Fruit fly (Drosophila melanogaster) whole organism, prepupa: ENCODE results near the gene bor.
A peak's percentile ranks its signal among the peaks of the same experiment; 100 is the strongest.

Source experiments
- Blimp-1 ChIP-seq: fragments of 200-800 bp; sonication (Bioruptor generic); optimal IDR thresholded peaks from 3 replicates; lab custom pipeline; 2017; ENCODE audit warnings: missing biosample characterization, missing genetic modification characterization, mild to moderate bottlenecking, moderate library complexity, missing genetic modification reagents
- CG10631 ChIP-seq: fragments of 200-800 bp; sonication (Bioruptor generic); optimal IDR thresholded peaks from 2 replicates; lab custom pipeline; 2016; ENCODE audit warnings: missing biosample characterization, missing genetic modification characterization
- CG10669 ChIP-seq: fragments of 200-800 bp; sonication (Bioruptor generic); optimal IDR thresholded peaks from 3 replicates; lab custom pipeline; 2018; ENCODE audit warnings: missing biosample characterization, mild to moderate bottlenecking, missing genetic modification characterization, moderate library complexity
- CG11762 ChIP-seq: fragments of 200-800 bp; sonication (Bioruptor generic); optimal IDR thresholded peaks from 3 replicates; lab custom pipeline; 2016; ENCODE audit warnings: missing biosample characterization, missing genetic modification characterization; ENCODE audit not compliant: insufficient read depth
- CG15336 ChIP-seq: fragments of 200-800 bp; sonication (Bioruptor generic); IDR thresholded peaks from 2 replicates; pipeline ENCODE4 v1.3.6; 2022; ENCODE audit warnings: missing biosample characterization, missing genetic modification characterization
- CG1621 ChIP-seq: fragments of 200-800 bp; sonication (Bioruptor generic); optimal IDR thresholded peaks from 3 replicates; lab custom pipeline; 2018; ENCODE audit warnings: missing biosample characterization, mild to moderate bottlenecking, missing genetic modification characterization
- CG31627 ChIP-seq: fragments of 200-800 bp; sonication (Bioruptor generic); optimal IDR thresholded peaks from 3 replicates; lab custom pipeline; 2016; ENCODE audit warnings: missing biosample characterization, missing genetic modification characterization
- CG32006 ChIP-seq: fragments of 200-800 bp; sonication (Bioruptor generic); optimal IDR thresholded peaks from 3 replicates; lab custom pipeline; 2017; ENCODE audit warnings: missing biosample characterization, mild to moderate bottlenecking, missing genetic modification characterization
- CG34406 ChIP-seq: fragments of 200-800 bp; sonication (Bioruptor generic); optimal IDR thresholded peaks from 3 replicates; lab custom pipeline; 2016; ENCODE audit warnings: missing biosample characterization, missing genetic modification characterization
- CG3919 ChIP-seq: fragments of 200-800 bp; sonication (Bioruptor generic); optimal IDR thresholded peaks from 3 replicates; lab custom pipeline; 2016; ENCODE audit warnings: missing biosample characterization, missing genetic modification characterization
- CG4318 ChIP-seq: fragments of 200-800 bp; sonication (Bioruptor generic); optimal IDR thresholded peaks from 3 replicates; lab custom pipeline; 2017; ENCODE audit warnings: missing biosample characterization, mild to moderate bottlenecking, missing genetic modification characterization
- CG6163 ChIP-seq: fragments of 200-800 bp; sonication (Bioruptor generic); IDR thresholded peaks from 3 replicates; pipeline ENCODE4 v1.3.6; 2022; ENCODE audit warnings: missing biosample characterization, missing genetic modification characterization
- CG6276 ChIP-seq: fragments of 200-800 bp; sonication (Bioruptor generic); optimal IDR thresholded peaks from 2 replicates; lab custom pipeline; 2017; ENCODE audit warnings: missing biosample characterization, mild to moderate bottlenecking, missing genetic modification characterization
- CG6792 ChIP-seq: fragments of 200-800 bp; sonication (Bioruptor generic); optimal IDR thresholded peaks from 3 replicates; lab custom pipeline; 2016; ENCODE audit warnings: missing biosample characterization, missing genetic modification characterization
- CG6808 ChIP-seq: fragments of 200-800 bp; sonication (Bioruptor generic); optimal IDR thresholded peaks from 3 replicates; lab custom pipeline; 2017; ENCODE audit warnings: missing biosample characterization, missing genetic modification characterization, mild to moderate bottlenecking, moderate library complexity, missing genetic modification reagents
- CG7368 ChIP-seq: fragments of 200-800 bp; sonication (Bioruptor generic); optimal IDR thresholded peaks from 3 replicates; lab custom pipeline; 2016; ENCODE audit warnings: missing biosample characterization, missing genetic modification characterization
- CG8319 ChIP-seq: fragments of 200-800 bp; sonication (Bioruptor generic); optimal IDR thresholded peaks from 3 replicates; lab custom pipeline; 2016; ENCODE audit warnings: missing biosample characterization, missing genetic modification characterization
- CG8632 ChIP-seq: fragments of 200-800 bp; sonication (Bioruptor generic); optimal IDR thresholded peaks from 3 replicates; lab custom pipeline; 2016; ENCODE audit warnings: missing biosample characterization, missing genetic modification characterization
- Eip75B ChIP-seq: fragments of 200-800 bp; sonication (Bioruptor generic); optimal IDR thresholded peaks from 3 replicates; lab custom pipeline; 2016; ENCODE audit warnings: missing biosample characterization, missing genetic modification characterization
- Eip78C ChIP-seq: fragments of 200-800 bp; sonication (Bioruptor generic); peaks from one replicate; lab custom pipeline; 2016; ENCODE audit warnings: missing biosample characterization, missing genetic modification characterization
- Eip93F ChIP-seq: fragments of 200-800 bp; sonication (Bioruptor generic); optimal IDR thresholded peaks from 2 replicates; lab custom pipeline; 2016; ENCODE audit warnings: missing biosample characterization, mild to moderate bottlenecking, missing genetic modification characterization
- Ets21C ChIP-seq: fragments of 200-800 bp; sonication (Bioruptor generic); optimal IDR thresholded peaks from 3 replicates; lab custom pipeline; 2016; ENCODE audit warnings: missing biosample characterization, missing genetic modification characterization
- Ets96B ChIP-seq: fragments of 200-800 bp; optimal IDR thresholded peaks from 2 replicates; lab custom pipeline; 2019; ENCODE audit warnings: missing biosample characterization, mild to moderate bottlenecking, missing genetic modification characterization, moderate library complexity
- Hr38 ChIP-seq: sonication (Bioruptor generic); optimal IDR thresholded peaks from 2 replicates; lab custom pipeline; 2016; ENCODE audit warnings: missing biosample characterization, missing genetic modification characterization
- Hr39 ChIP-seq: fragments of 200-800 bp; sonication (Bioruptor generic); optimal IDR thresholded peaks from 2 replicates; lab custom pipeline; 2016; ENCODE audit warnings: missing biosample characterization, missing genetic modification characterization
- Hr4 ChIP-seq: fragments of 200-800 bp; sonication (Bioruptor generic); optimal IDR thresholded peaks from 3 replicates; lab custom pipeline; 2016; ENCODE audit warnings: missing biosample characterization, missing genetic modification characterization
- Lpt ChIP-seq: fragments of 200-800 bp; sonication (Bioruptor generic); optimal IDR thresholded peaks from 3 replicates; lab custom pipeline; 2016; ENCODE audit warnings: missing biosample characterization, missing genetic modification characterization
- Met ChIP-seq: fragments of 200-800 bp; sonication (Bioruptor generic); optimal IDR thresholded peaks from 3 replicates; lab custom pipeline; 2016; ENCODE audit warnings: missing biosample characterization, missing genetic modification characterization
- OdsH ChIP-seq: fragments of 200-800 bp; sonication (Bioruptor generic); optimal IDR thresholded peaks from 3 replicates; lab custom pipeline; 2016; ENCODE audit warnings: missing biosample characterization, missing genetic modification characterization
- Sox102F ChIP-seq: fragments of 200-800 bp; sonication (Bioruptor generic); optimal IDR thresholded peaks from 2 replicates; lab custom pipeline; 2016; ENCODE audit warnings: missing biosample characterization, mild to moderate bottlenecking, missing genetic modification characterization
- Sox14 ChIP-seq: fragments of 200-800 bp; sonication (Bioruptor generic); optimal IDR thresholded peaks from 3 replicates; lab custom pipeline; 2016; ENCODE audit warnings: missing biosample characterization, missing genetic modification characterization
- Sox15 ChIP-seq: fragments of 200-800 bp; sonication (Bioruptor generic); optimal IDR thresholded peaks from 3 replicates; lab custom pipeline; 2016; ENCODE audit warnings: missing biosample characterization, missing genetic modification characterization
- achi ChIP-seq: fragments of 200-800 bp; sonication (Bioruptor generic); optimal IDR thresholded peaks from 3 replicates; lab custom pipeline; 2016; ENCODE audit warnings: missing biosample characterization, missing genetic modification characterization
- acj6 ChIP-seq: fragments of 200-800 bp; sonication (Bioruptor generic); optimal IDR thresholded peaks from 3 replicates; lab custom pipeline; 2016; ENCODE audit warnings: missing biosample characterization, missing genetic modification characterization
- cyc ChIP-seq: fragments of 200-800 bp; sonication (Bioruptor generic); optimal IDR thresholded peaks from 3 replicates; lab custom pipeline; 2016; ENCODE audit warnings: missing biosample characterization, missing genetic modification characterization
- dac ChIP-seq: fragments of 200-800 bp; sonication (Bioruptor generic); optimal IDR thresholded peaks from 2 replicates; lab custom pipeline; 2017; ENCODE audit warnings: missing biosample characterization, mild to moderate bottlenecking, missing genetic modification characterization
- dsx ChIP-seq: fragments of 200-800 bp; optimal IDR thresholded peaks from 3 replicates; lab custom pipeline; 2019; ENCODE audit warnings: missing biosample characterization, mild to moderate bottlenecking, missing genetic modification characterization, moderate library complexity; ENCODE audit not compliant: poor library complexity, severe bottlenecking
- esn ChIP-seq: fragments of 200-800 bp; sonication (Bioruptor generic); optimal IDR thresholded peaks from 2 replicates; lab custom pipeline; 2016; ENCODE audit warnings: missing biosample characterization, mild to moderate bottlenecking, missing genetic modification characterization, moderate library complexity
- fd59A ChIP-seq: fragments of 200-800 bp; sonication (Bioruptor generic); optimal IDR thresholded peaks from 2 replicates; lab custom pipeline; 2017; ENCODE audit warnings: missing biosample characterization, mild to moderate bottlenecking, missing genetic modification characterization, missing genetic modification reagents
- fd85E ChIP-seq: fragments of 200-800 bp; sonication (Bioruptor generic); optimal IDR thresholded peaks from 3 replicates; lab custom pipeline; 2016; ENCODE audit warnings: missing biosample characterization, missing genetic modification characterization
- pdm3 ChIP-seq: fragments of 200-800 bp; sonication (Bioruptor generic); optimal IDR thresholded peaks from 3 replicates; lab custom pipeline; 2016; ENCODE audit warnings: missing biosample characterization, missing genetic modification characterization
- salr ChIP-seq, 2 experiments: fragments of 200-800 bp; sonication (Bioruptor generic); optimal IDR thresholded peaks; 3 replicates each; lab custom pipeline; 2016 to 2018; ENCODE audit warnings: missing biosample characterization in 2 of 2, missing genetic modification characterization in 2 of 2, mild to moderate bottlenecking in 1 of 2
- spab ChIP-seq: fragments of 200-800 bp; sonication (Bioruptor generic); optimal IDR thresholded peaks from 2 replicates; lab custom pipeline; 2017; ENCODE audit warnings: missing biosample characterization, mild to moderate bottlenecking, missing genetic modification characterization, missing genetic modification reagents
- ss ChIP-seq, 2 experiments: fragments of 200-800 bp; sonication (Bioruptor generic); optimal IDR thresholded peaks; 2 replicates in 1 of 2; 3 replicates in 1 of 2; lab custom pipeline; 2017 to 2018; ENCODE audit warnings: mild to moderate bottlenecking in 2 of 2, missing biosample characterization in 2 of 2, missing genetic modification characterization in 2 of 2, moderate library complexity in 1 of 2
- svp ChIP-seq: fragments of 200-800 bp; sonication (Bioruptor generic); peaks from one replicate; lab custom pipeline; 2016; ENCODE audit warnings: missing biosample characterization, missing genetic modification characterization
- topi ChIP-seq: fragments of 200-800 bp; sonication (Bioruptor generic); optimal IDR thresholded peaks from 3 replicates; lab custom pipeline; 2016; ENCODE audit warnings: missing biosample characterization, missing genetic modification characterization
- vri ChIP-seq: fragments of 200-800 bp; sonication (Bioruptor generic); optimal IDR thresholded peaks from 3 replicates; lab custom pipeline; 2016; ENCODE audit warnings: missing biosample characterization, mild to moderate bottlenecking, missing genetic modification characterization

bor gene

DNA sequence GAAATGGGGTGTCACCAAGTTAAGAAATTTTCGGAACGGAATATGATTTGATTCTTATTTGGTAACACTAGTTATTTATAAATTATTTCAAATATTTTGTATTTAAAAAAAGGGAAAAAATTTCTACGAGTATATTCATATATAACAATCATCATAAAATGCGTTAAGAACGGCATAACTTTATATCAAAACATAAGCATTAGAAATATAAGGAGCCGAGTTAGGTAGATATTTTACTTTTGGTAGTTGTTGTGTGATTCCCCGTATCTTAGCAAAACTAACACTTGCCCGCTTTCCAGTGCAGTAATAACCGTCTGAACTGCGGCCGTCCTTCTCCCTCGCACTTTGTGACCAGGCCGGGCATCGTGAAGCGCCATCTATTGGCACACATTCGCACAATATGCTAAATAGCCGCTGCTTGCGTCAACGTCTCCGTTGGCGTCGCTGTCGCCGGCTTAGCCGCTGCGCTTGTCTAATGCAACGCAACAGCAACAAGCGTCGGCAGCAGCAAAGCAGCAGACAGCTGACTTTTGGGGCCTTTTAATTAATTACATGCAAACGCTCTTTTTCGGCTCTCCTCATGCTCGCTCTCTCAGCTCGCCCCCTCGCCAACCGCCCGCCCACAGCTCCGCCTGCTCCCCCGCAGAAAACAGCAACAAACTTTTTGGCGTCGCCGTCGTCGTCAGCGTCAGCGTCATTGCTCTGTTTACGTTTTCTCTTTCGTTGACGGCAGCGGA is 19.5 kb downstream of the bor start (continued):
- TF ChIP-seq Ets96B (tag; lab: Kevin White, UChicago) (no peak), CG6792 (GFP tag; lab: Kevin White, UChicago) (no peak), Sox15 (GFP tag; lab: Kevin White, UChicago) (no peak), Eip78C (GFP tag; lab: Kevin White, UChicago) (peak; percentile 86), dac (GFP tag; lab: Kevin White, UChicago) (peak; percentile 19), CG31627 (GFP tag; lab: Kevin White, UChicago) (no peak), vri (no peak), CG34406 (GFP tag; lab: Kevin White, UChicago) (no peak), CG6163 (GFP tag; lab: Robert Waterston, UW) (peak; percentile 42; the same call in 1 of the 3 replicates), Hr4 (peak; percentile 23), Ets21C (GFP tag; lab: Kevin White, UChicago) (no peak), fd85E (no peak), Sox102F (no peak), CG1621 (no peak), Eip75B (GFP tag; lab: Kevin White, UChicago) (no peak), CG8632 (GFP tag; lab: Kevin White, UChicago) (no peak), svp (peak; percentile 55), acj6 (GFP tag; lab: Kevin White, UChicago) (peak; percentile 29), salr (GFP tag; optimal IDR thresholded peaks at IDR 0.05; lab: Kevin White, UChicago) (peak in 1 of 2 experiments; percentile 36), CG10631 (GFP tag; lab: Kevin White, UChicago) (peak; percentile 8), CG10669 (GFP tag; lab: Kevin White, UChicago) (no peak), CG8319 (no peak), OdsH (GFP tag; lab: Kevin White, UChicago) (peak; percentile 41), achi (GFP tag; lab: Kevin White, UChicago) (no peak), CG11762 (GFP tag; lab: Kevin White, UChicago) (no peak), cyc (GFP tag; lab: Kevin White, UChicago) (peak; percentile 1), Eip93F (no peak), dsx (no peak)
- TF ChIP-seq, all 60 proteins: peak for 24

dm6 chr3R:16242461-16242934 is 21.4 kb downstream of the bor start:
- TF ChIP-seq fd59A (GFP tag; lab: Kevin White, UChicago): no peak
- TF ChIP-seq spab (GFP tag; lab: Kevin White, UChicago): peak; percentile 6
- TF ChIP-seq Met: peak; percentile 47
- TF ChIP-seq CG15336: no peak
- no peak for TF ChIP-seq CG31627 (GFP tag; lab: Kevin White, UChicago)
- TF ChIP-seq dac (GFP tag; lab: Kevin White, UChicago): no peak
- peak; percentile 85 for TF ChIP-seq Sox14
- peak; percentile 24 for TF ChIP-seq topi (GFP tag; lab: Kevin White, UChicago)
- TF ChIP-seq Eip75B (GFP tag; lab: Kevin White, UChicago): peak; percentile 58
- no peak for TF ChIP-seq CG6276 (GFP tag; lab: Kevin White, UChicago)
- peak; percentile 41 for TF ChIP-seq CG6808
- no peak for TF ChIP-seq Sox15 (GFP tag; lab: Kevin White, UChicago)
- TF ChIP-seq ss (GFP tag; optimal IDR thresholded peaks at IDR 0.05; lab: Kevin White, UChicago): peak; percentile 71 to 83
- peak; percentile 64 for TF ChIP-seq CG7368 (GFP tag; lab: Kevin White, UChicago)
- TF ChIP-seq CG4318 (GFP tag; lab: Kevin White, UChicago): no peak
- no peak for TF ChIP-seq salr (GFP tag; optimal IDR thresholded peaks at IDR 0.05; lab: Kevin White, UChicago)
- peak; percentile 29 for TF ChIP-seq Eip93F
- TF ChIP-seq CG1621: peak; percentile 79
- TF ChIP-seq Hr38 (GFP tag; lab: Kevin White, UChicago): no peak
- TF ChIP-seq Blimp-1: peak; percentile 27
- TF ChIP-seq pdm3 (GFP tag; lab: Kevin White, UChicago): no peak
- TF ChIP-seq Eip78C (GFP tag; lab: Kevin White, UChicago): peak; percentile 87
- TF ChIP-seq CG3919 (GFP tag; lab: Kevin White, UChicago): peak; percentile 73
- TF ChIP-seq CG6792 (GFP tag; lab: Kevin White, UChicago): no peak
- TF ChIP-seq Hr39 (GFP tag; lab: Kevin White, UChicago): no peak
- peak; percentile 24 for TF ChIP-seq esn (GFP tag; lab: Kevin White, UChicago)
- no peak for TF ChIP-seq CG8319
- no peak for TF ChIP-seq CG32006 (GFP tag; lab: Kevin White, UChicago)
- TF ChIP-seq Lpt: peak; percentile 94
- TF ChIP-seq OdsH (GFP tag; lab: Kevin White, UChicago): no peak
- no peak for TF ChIP-seq CG11762 (GFP tag; lab: Kevin White, UChicago)
- peak; percentile 25 for TF ChIP-seq CG10669 (GFP tag; lab: Kevin White, UChicago)
- TF ChIP-seq dsx: peak; percentile 67
- no peak for TF ChIP-seq CG34406 (GFP tag; lab: Kevin White, UChicago)
